Fruit fly (Drosophila melanogaster) whole organism, pupa: ENCODE data around the gene Gss2.

Experiments used
- CG10348 ChIP-seq: fragments of 200-800 bp; sonication (Bioruptor generic); IDR thresholded peaks from 2 replicates; pipeline ENCODE4 v1.3.6; 2022; ENCODE audit warnings: missing biosample characterization, missing genetic modification characterization
- CG12605 ChIP-seq: fragments of 200-800 bp; sonication (Bioruptor generic); IDR thresholded peaks from 2 replicates; pipeline ENCODE4 v1.3.6; 2022; ENCODE audit warnings: missing biosample characterization, missing genetic modification characterization
- CG13204 ChIP-seq: fragments of 200-800 bp; sonication (Bioruptor generic); optimal IDR thresholded peaks from 2 replicates; lab custom pipeline; 2018; ENCODE audit warnings: missing biosample characterization, mild to moderate bottlenecking, missing genetic modification characterization, moderate library complexity
- CG14655 ChIP-seq: fragments of 200-800 bp; sonication (Bioruptor generic); optimal IDR thresholded peaks from 3 replicates; lab custom pipeline; 2017; ENCODE audit warnings: mild to moderate bottlenecking, missing biosample characterization, missing genetic modification reagents, missing genetic modification characterization
- CG15710 ChIP-seq: fragments of 200-800 bp; sonication (Bioruptor generic); optimal IDR thresholded peaks from 2 replicates; lab custom pipeline; 2018; ENCODE audit warnings: missing biosample characterization, mild to moderate bottlenecking, missing genetic modification characterization, moderate library complexity
- CG17806 ChIP-seq: fragments of 200-800 bp; sonication (Bioruptor generic); optimal IDR thresholded peaks from 2 replicates; lab custom pipeline; 2018; ENCODE audit warnings: missing biosample characterization, mild to moderate bottlenecking, missing genetic modification characterization, moderate library complexity
- CG32121 ChIP-seq: fragments of 200-800 bp; sonication (Bioruptor generic); IDR thresholded peaks from 2 replicates; pipeline ENCODE4 v1.3.6; 2022; ENCODE audit warnings: missing biosample characterization, missing genetic modification characterization
- CG34367 ChIP-seq: fragments of 200-800 bp; sonication (Bioruptor generic); optimal IDR thresholded peaks from 2 replicates; lab custom pipeline; 2018; ENCODE audit warnings: missing biosample characterization, mild to moderate bottlenecking, missing genetic modification characterization
- CG4496 ChIP-seq: fragments of 200-800 bp; sonication (Bioruptor generic); IDR thresholded peaks from 3 replicates; pipeline ENCODE4 v1.3.6; 2022; ENCODE audit warnings: missing biosample characterization, missing genetic modification characterization
- CG8159 ChIP-seq: fragments of 200-800 bp; sonication (Bioruptor generic); optimal IDR thresholded peaks from 3 replicates; lab custom pipeline; 2018; ENCODE audit warnings: missing biosample characterization, mild to moderate bottlenecking, missing genetic modification characterization, moderate library complexity
- CG8301 ChIP-seq: fragments of 200-800 bp; sonication (Bioruptor generic); optimal IDR thresholded peaks from 2 replicates; lab custom pipeline; 2018; ENCODE audit warnings: missing biosample characterization, mild to moderate bottlenecking, missing genetic modification characterization
- CG9948 ChIP-seq: fragments of 200-800 bp; sonication (Bioruptor generic); optimal IDR thresholded peaks from 2 replicates; lab custom pipeline; 2018; ENCODE audit warnings: missing biosample characterization, mild to moderate bottlenecking, missing genetic modification characterization, moderate library complexity
- D1 ChIP-seq: fragments of 200-800 bp; sonication (Bioruptor generic); optimal IDR thresholded peaks from 2 replicates; lab custom pipeline; 2018; ENCODE audit warnings: missing biosample characterization, mild to moderate bottlenecking, missing genetic modification characterization, moderate library complexity
- EcR ChIP-seq: fragments of 200-800 bp; sonication (Bioruptor generic); optimal IDR thresholded peaks from 3 replicates; lab custom pipeline; 2019; ENCODE audit warnings: missing biosample characterization, missing genetic modification characterization, mild to moderate bottlenecking, moderate library complexity, missing genetic modification reagents
- Ets98B ChIP-seq: fragments of 200-800 bp; sonication (Bioruptor generic); IDR thresholded peaks from 2 replicates; pipeline ENCODE4 v1.3.6; 2022; ENCODE audit warnings: missing biosample characterization, missing genetic modification characterization
- Pif1A ChIP-seq: fragments of 200-800 bp; sonication (Bioruptor generic); optimal IDR thresholded peaks from 3 replicates; lab custom pipeline; 2016; ENCODE audit warnings: missing biosample characterization, missing genetic modification characterization
- Pif1B ChIP-seq: fragments of 200-800 bp; sonication (Bioruptor generic); optimal IDR thresholded peaks from 3 replicates; lab custom pipeline; 2016; ENCODE audit warnings: missing biosample characterization, missing genetic modification characterization
- Snoo ChIP-seq: fragments of 200-800 bp; sonication (Bioruptor generic); optimal IDR thresholded peaks from 3 replicates; lab custom pipeline; 2017; ENCODE audit warnings: missing biosample characterization, mild to moderate bottlenecking, missing genetic modification characterization, inconsistent platforms
- fd96Ca ChIP-seq: fragments of 200-800 bp; sonication (Bioruptor generic); IDR thresholded peaks from 3 replicates; pipeline ENCODE4 v1.3.6; 2022; ENCODE audit warnings: missing biosample characterization, missing genetic modification characterization
- gl ChIP-seq: fragments of 200-800 bp; sonication (Bioruptor generic); optimal IDR thresholded peaks from 2 replicates; lab custom pipeline; 2018; ENCODE audit warnings: missing biosample characterization, mild to moderate bottlenecking, missing genetic modification characterization
- rn ChIP-seq: fragments of 200-800 bp; sonication (Bioruptor generic); IDR thresholded peaks from 2 replicates; pipeline ENCODE4 v1.3.6; 2022; ENCODE audit warnings: missing biosample characterization, missing genetic modification characterization

Gss2 gene

dm6 chrX:17880269-17880889 is 19.1 kb upstream of the Gss2 start:
- TF ChIP-seq CG34367 (tag; lab: Kevin White, UChicago) (peak; percentile 78), CG14655 (GFP tag; lab: Kevin White, UChicago) (peak; percentile 82), CG17806 (tag; lab: Kevin White, UChicago) (peak; percentile 70), Pif1B (GFP tag; lab: Kevin White, UChicago) (peak; percentile 84), D1 (tag; lab: Kevin White, UChicago) (no peak), Ets98B (GFP tag; lab: Robert Waterston, UW) (peak; percentile 94), CG15710 (peak; percentile 81), CG32121 (GFP tag; lab: Robert Waterston, UW) (peak; percentile 95), CG8159 (tag; lab: Kevin White, UChicago) (peak; percentile 76), CG12605 (GFP tag; lab: Robert Waterston, UW) (peak; percentile 90), CG13204 (peak; percentile 75), Pif1A (peak; percentile 79), EcR (no peak), CG4496 (GFP tag; lab: Robert Waterston, UW) (peak; percentile 97), Snoo (tag; lab: Kevin White, UChicago) (peak; percentile 92), fd96Ca (GFP tag; lab: Robert Waterston, UW) (peak; percentile 95), CG8301 (tag; lab: Kevin White, UChicago) (peak; percentile 85), gl (tag; lab: Kevin White, UChicago) (peak; percentile 56), CG9948 (tag; lab: Kevin White, UChicago) (peak; percentile 81), CG10348 (GFP tag; lab: Robert Waterston, UW) (peak; percentile 84), rn (GFP tag; lab: Robert Waterston, UW) (peak; percentile 79)

dm6 chrX:17881138-17882121 is 18.1 kb upstream of the Gss2 start:
- TF ChIP-seq gl (tag; lab: Kevin White, UChicago) (no peak), CG32121 (GFP tag; lab: Robert Waterston, UW) (peak; percentile 78; the same call in 1 of the 2 replicates), CG14655 (GFP tag; lab: Kevin White, UChicago) (peak; percentile 62), CG12605 (GFP tag; lab: Robert Waterston, UW) (0 out of 2 replicates have a peak, but pooled peaks have one; percentile 33), fd96Ca (GFP tag; lab: Robert Waterston, UW) (peak; percentile 90), Pif1A (peak; percentile 9), CG10348 (GFP tag; lab: Robert Waterston, UW) (0 out of 2 replicates have a peak, but pooled peaks have one; percentile 44), CG8301 (tag; lab: Kevin White, UChicago) (peak; percentile 67), EcR (peak; percentile 81), CG13204 (peak; percentile 66), CG17806 (tag; lab: Kevin White, UChicago) (peak; percentile 21), CG4496 (GFP tag; lab: Robert Waterston, UW) (peak; percentile 89), CG34367 (tag; lab: Kevin White, UChicago) (no peak), Ets98B (GFP tag; lab: Robert Waterston, UW) (peak; percentile 86), Pif1B (GFP tag; lab: Kevin White, UChicago) (no peak), rn (GFP tag; lab: Robert Waterston, UW) (peak; percentile 68), Snoo (tag; lab: Kevin White, UChicago) (peak; percentile 53), D1 (tag; lab: Kevin White, UChicago) (no peak), CG9948 (tag; lab: Kevin White, UChicago) (peak; percentile 27), CG15710 (peak; percentile 38), CG8159 (tag; lab: Kevin White, UChicago) (peak; percentile 25)
- TF ChIP-seq, all 21 proteins: peak for 17

dm6 chrX:17882769-17883168 is 16.7 kb upstream of the Gss2 start:
- TF ChIP-seq CG15710 (no peak), rn (GFP tag; lab: Robert Waterston, UW) (no peak), D1 (tag; lab: Kevin White, UChicago) (no peak), CG14655 (GFP tag; lab: Kevin White, UChicago) (no peak), CG4496 (GFP tag; lab: Robert Waterston, UW) (no peak), CG8301 (tag; lab: Kevin White, UChicago) (no peak), CG34367 (tag; lab: Kevin White, UChicago) (no peak), CG8159 (tag; lab: Kevin White, UChicago) (no peak), Pif1A (no peak), CG32121 (GFP tag; lab: Robert Waterston, UW) (no peak), fd96Ca (GFP tag; lab: Robert Waterston, UW) (no peak), Snoo (tag; lab: Kevin White, UChicago) (no peak), EcR (no peak), CG9948 (tag; lab: Kevin White, UChicago) (no peak), Ets98B (GFP tag; lab: Robert Waterston, UW) (no peak), CG12605 (GFP tag; lab: Robert Waterston, UW) (no peak)
- TF ChIP-seq, all 21 proteins: peak for 0

- TF ChIP-seq CG9948 (tag; lab: Kevin White, UChicago) (no peak), CG8159 (tag; lab: Kevin White, UChicago) (no peak), Pif1A (no peak), CG4496 (GFP tag; lab: Robert Waterston, UW) (no peak), CG13204 (no peak), gl (tag; lab: Kevin White, UChicago) (no peak), rn (GFP tag; lab: Robert Waterston, UW) (no peak), CG14655 (GFP tag; lab: Kevin White, UChicago) (no peak), CG34367 (tag; lab: Kevin White, UChicago) (no peak), CG17806 (tag; lab: Kevin White, UChicago) (no peak), Snoo (tag; lab: Kevin White, UChicago) (no peak), EcR (no peak), CG15710 (no peak), Pif1B (GFP tag; lab: Kevin White, UChicago) (no peak)
Measured at dm6 chrX:17883418-17883817, 16.1 kb upstream of the Gss2 start, which contains the start of gene CG12985. TSS of gene CG12985 (plus strand) at chrX:17883718.
